Worm (Caenorhabditis elegans): ENCODE data around the gene Y57G7A.3.

- TF ChIP-seq sem-4 (tag; optimal IDR thresholded peaks at IDR 0.05) (no peak), nhr-12 (tag; optimal IDR thresholded peaks at IDR 0.05) (no peak), zag-1 (tag; optimal IDR thresholded peaks at IDR 0.05) (no peak), Y55F3AM.14 (GFP tag; optimal IDR thresholded peaks at IDR 0.05) (no peak), unc-62 (GFP tag; optimal IDR thresholded peaks at IDR 0.05) (no peak), ceh-16 (tag; optimal IDR thresholded peaks at IDR 0.05) (no peak), mab-5 (tag; optimal IDR thresholded peaks at IDR 0.05) (no peak), ztf-4 (tag; optimal IDR thresholded peaks at IDR 0.05) (no peak), dmd-4 (tag; optimal IDR thresholded peaks at IDR 0.05) (no peak), lsy-2 (tag; optimal IDR thresholded peaks at IDR 0.05) (no peak)
These were observed 44.3 kb upstream of the Y57G7A.3 start for ce11 chrII:1241176-1241730.

Data from whole organism, L2 larva.